Worm (Caenorhabditis elegans): Measurements from ENCODE around the gene B0462.4.

The B0462.4 gene

ce11 chrV:18292295-18292694 is 38.7 kb downstream of the B0462.4 start, which contains the start of gene Y51A2A.12:
Y51A2A.12 (plus strand) TSS chrV:18292595.
- TF ChIP-seq ceh-2 (tag; optimal IDR thresholded peaks at IDR 0.05) (no peak), hlh-13 (GFP tag; optimal IDR thresholded peaks at IDR 0.05) (no peak), pqm-1 (tag; optimal IDR thresholded peaks at IDR 0.05) (no peak), nfya-1 (tag; optimal IDR thresholded peaks at IDR 0.05) (no peak), unc-55 (GFP tag; optimal IDR thresholded peaks at IDR 0.05) (no peak), C38D4.7 (GFP tag; optimal IDR thresholded peaks at IDR 0.05) (no peak)

ce11 chrV:18290642-18291041 is 40.3 kb downstream of the B0462.4 start, which contains the start of gene Y51A2A.4:
Y51A2A.4 (plus strand) TSS chrV:18290942.
- TF ChIP-seq fax-1 (tag; optimal IDR thresholded peaks at IDR 0.05) = no peak
- no peak for TF ChIP-seq mec-3 (tag; optimal IDR thresholded peaks at IDR 0.05; ENCODE audit: borderline replicate concordance)
- no peak for TF ChIP-seq K09A11.1 (tag; optimal IDR thresholded peaks at IDR 0.05; ENCODE audit: insufficient read depth)
- no peak for TF ChIP-seq nhr-232 (tag; optimal IDR thresholded peaks at IDR 0.05)
- TF ChIP-seq pag-3 (tag; optimal IDR thresholded peaks at IDR 0.05; ENCODE audit: borderline replicate concordance) = no peak
- no peak for TF ChIP-seq hlh-30 (tag; optimal IDR thresholded peaks at IDR 0.05; ENCODE audit: insufficient read depth)
- TF ChIP-seq eyg-1 (tag; optimal IDR thresholded peaks at IDR 0.05) = no peak
- no peak for TF ChIP-seq ceh-14 (tag; optimal IDR thresholded peaks at IDR 0.05)
- no peak for TF ChIP-seq C08G9.2 (tag; optimal IDR thresholded peaks at IDR 0.05)
- TF ChIP-seq ama-1 (optimal IDR thresholded peaks at IDR 0.05) = no peak
- no peak for TF ChIP-seq unc-42 (tag; optimal IDR thresholded peaks at IDR 0.05)
- no peak for TF ChIP-seq ceh-6 (GFP tag; optimal IDR thresholded peaks at IDR 0.05)
- no peak for TF ChIP-seq pqm-1 (tag; optimal IDR thresholded peaks at IDR 0.05)
- no peak for TF ChIP-seq K02D7.2 (tag; optimal IDR thresholded peaks at IDR 0.05)

ce11 chrV:18282597-18282996 is 48.4 kb downstream of the B0462.4 start, which contains the start of gene clec-247:
clec-247 (plus strand) TSS chrV:18282897.
- TF ChIP-seq sdc-2 (tag; optimal IDR thresholded peaks at IDR 0.05) (no peak), eyg-1 (tag; optimal IDR thresholded peaks at IDR 0.05) (no peak), C38D4.7 (GFP tag; optimal IDR thresholded peaks at IDR 0.05) (no peak), lin-11 (tag; optimal IDR thresholded peaks at IDR 0.05) (no peak), ama-1 (optimal IDR thresholded peaks at IDR 0.05) (no peak), ztf-16 (tag; optimal IDR thresholded peaks at IDR 0.05) (no peak), rnt-1 (tag; optimal IDR thresholded peaks at IDR 0.05) (no peak), unc-42 (tag; optimal IDR thresholded peaks at IDR 0.05) (no peak), gmeb-2 (tag; optimal IDR thresholded peaks at IDR 0.05) (no peak), ceh-9 (tag; optimal IDR thresholded peaks at IDR 0.05) (no peak), odd-2 (tag; optimal IDR thresholded peaks at IDR 0.05) (no peak), hlh-30 (tag; optimal IDR thresholded peaks at IDR 0.05; ENCODE audit: insufficient read depth) (no peak), elt-2 (tag; optimal IDR thresholded peaks at IDR 0.05) (no peak), dve-1 (tag; optimal IDR thresholded peaks at IDR 0.05) (no peak)

- TF ChIP-seq tbx-2 (tag; optimal IDR thresholded peaks at IDR 0.05) = no peak
- TF ChIP-seq pax-1 (tag; optimal IDR thresholded peaks at IDR 0.05) = no peak
- no peak for TF ChIP-seq hlh-30 (tag; optimal IDR thresholded peaks at IDR 0.05; ENCODE audit: insufficient read depth)
- TF ChIP-seq nfya-1 (tag; optimal IDR thresholded peaks at IDR 0.05) = no peak
- TF ChIP-seq sox-4 (tag; optimal IDR thresholded peaks at IDR 0.05) = no peak
- no peak for TF ChIP-seq C38D4.7 (GFP tag; optimal IDR thresholded peaks at IDR 0.05)
- no peak for TF ChIP-seq madf-2 (tag; optimal IDR thresholded peaks at IDR 0.05)
- no peak for TF ChIP-seq elt-4 (tag; optimal IDR thresholded peaks at IDR 0.05)
These were observed 50.2 kb downstream of the B0462.4 start, which contains the start of gene Y51A2A.16 for ce11 chrV:18280778-18281177. Y51A2A.16 (minus strand) TSS chrV:18280878.
